Worm (Caenorhabditis elegans) whole organism, L1 larva: ENCODE data around the gene mdh-1.

ENCODE experiments used
- F16B12.6 ChIP-seq: fragments of 150-350 bp; optimal IDR thresholded peaks from 2 replicates; lab custom pipeline; 2014; ENCODE audit warnings: missing biosample characterization, missing genetic modification characterization
- aha-1 ChIP-seq: fragments of 150-350 bp; optimal IDR thresholded peaks from 2 replicates; lab custom pipeline; 2014; ENCODE audit warnings: missing biosample characterization, missing genetic modification characterization
- alr-1 ChIP-seq: fragments of 200-800 bp; sonication (Bioruptor generic); optimal IDR thresholded peaks from 2 replicates; lab custom pipeline; 2018; ENCODE audit warnings: borderline replicate concordance, mild to moderate bottlenecking, missing genetic modification characterization, missing compliant biosample characterization
- ama-1 ChIP-seq: fragments of 150-350 bp; optimal IDR thresholded peaks from 2 replicates; lab custom pipeline; 2014
- blmp-1 ChIP-seq: fragments of 150-350 bp; optimal IDR thresholded peaks from 2 replicates; lab custom pipeline; 2014; ENCODE audit warnings: missing biosample characterization, missing genetic modification characterization
- ceh-63 ChIP-seq: fragments of 200-800 bp; sonication (Bioruptor generic); optimal IDR thresholded peaks from 2 replicates; lab custom pipeline; 2018; ENCODE audit warnings: mild to moderate bottlenecking, missing genetic modification characterization, missing compliant biosample characterization
- dsc-1 ChIP-seq: sonication (generic microtip); optimal IDR thresholded peaks from 2 replicates; lab custom pipeline; 2016; ENCODE audit warnings: mild to moderate bottlenecking, missing genetic modification characterization, missing compliant biosample characterization
- efl-1 ChIP-seq, 4 experiments: fragments of 150-350 bp; optimal IDR thresholded peaks in 3 of 4; peaks in 1 of 4; 1 replicate in 1 of 4; 2 replicates in 3 of 4; lab custom pipeline; 2014; ENCODE audit warnings: missing biosample characterization in 2 of 4, missing genetic modification characterization in 2 of 4, missing genetic modification reagents in 2 of 4
- egl-27 ChIP-seq, 2 experiments: fragments of 150-350 bp in 1 of 2; sonication (generic microtip); optimal IDR thresholded peaks; 3 replicates each; lab custom pipeline; 2017 to 2018; ENCODE audit warnings: missing biosample characterization in 2 of 2, missing genetic modification characterization in 2 of 2, missing genetic modification reagents in 2 of 2
- ets-5 ChIP-seq: fragments of 200-800 bp; sonication (Bioruptor generic); IDR thresholded peaks from 2 replicates; pipeline ENCODE4 v1.3.6; 2022; ENCODE audit warnings: missing genetic modification characterization, missing compliant biosample characterization
- fos-1 ChIP-seq: fragments of 150-350 bp; optimal IDR thresholded peaks from 2 replicates; lab custom pipeline; 2014; ENCODE audit warnings: missing biosample characterization, missing genetic modification characterization
- hlh-4 ChIP-seq: sonication (generic microtip); optimal IDR thresholded peaks from 2 replicates; lab custom pipeline; 2016; ENCODE audit warnings: mild to moderate bottlenecking, missing genetic modification characterization, missing compliant biosample characterization
- hpl-2 ChIP-seq: fragments of 150-350 bp; optimal IDR thresholded peaks from 2 replicates; lab custom pipeline; 2014; ENCODE audit warnings: missing biosample characterization, missing genetic modification reagents, missing genetic modification characterization
- isw-1 ChIP-seq: fragments of 200-800 bp; sonication (Bioruptor generic); IDR thresholded peaks from 2 replicates; pipeline ENCODE4 v1.3.6; 2022; ENCODE audit warnings: missing genetic modification characterization, missing compliant biosample characterization
- lin-14 ChIP-seq: fragments of 200-800 bp; sonication (Bioruptor generic); optimal IDR thresholded peaks from 2 replicates; lab custom pipeline; 2018; ENCODE audit warnings: mild to moderate bottlenecking, missing genetic modification characterization, moderate library complexity, missing compliant biosample characterization
- lin-35 ChIP-seq, 2 experiments: fragments of 150-350 bp; optimal IDR thresholded peaks; 2 replicates each; lab custom pipeline; 2014; ENCODE audit warnings: missing biosample characterization in 2 of 2, missing genetic modification characterization in 2 of 2, missing genetic modification reagents in 2 of 2
- lir-3 ChIP-seq: sonication (generic microtip); optimal IDR thresholded peaks from 2 replicates; lab custom pipeline; 2016; ENCODE audit warnings: mild to moderate bottlenecking, missing genetic modification characterization, moderate library complexity, missing compliant biosample characterization; ENCODE audit not compliant: poor library complexity
- lsy-2 ChIP-seq, 2 experiments: fragments of 150-350 bp; optimal IDR thresholded peaks; 2 replicates each; lab custom pipeline; 2014; ENCODE audit warnings: missing biosample characterization in 2 of 2, missing genetic modification characterization in 2 of 2
- mab-9 ChIP-seq: fragments of 200-800 bp; sonication (Bioruptor generic); IDR thresholded peaks from 2 replicates; pipeline ENCODE4 v1.3.6; 2022; ENCODE audit warnings: missing genetic modification reagents, missing genetic modification characterization, missing compliant biosample characterization
- mdl-1 ChIP-seq, 2 experiments: fragments of 150-350 bp; optimal IDR thresholded peaks; 2 replicates each; lab custom pipeline; 2014 to 2017; ENCODE audit warnings: missing biosample characterization in 2 of 2, missing genetic modification characterization in 2 of 2, inconsistent platforms in 1 of 2
- mep-1 ChIP-seq: fragments of 150-350 bp; optimal IDR thresholded peaks from 2 replicates; lab custom pipeline; 2014; ENCODE audit warnings: missing biosample characterization, missing genetic modification characterization
- nhr-11 ChIP-seq: fragments of 150-350 bp; optimal IDR thresholded peaks from 2 replicates; lab custom pipeline; 2014; ENCODE audit warnings: missing biosample characterization, missing genetic modification characterization
- nhr-12 ChIP-seq: sonication (generic microtip); optimal IDR thresholded peaks from 2 replicates; lab custom pipeline; 2017; ENCODE audit warnings: missing biosample characterization, missing genetic modification characterization
- nhr-20 ChIP-seq: sonication (generic microtip); optimal IDR thresholded peaks from 2 replicates; lab custom pipeline; 2016; ENCODE audit warnings: mild to moderate bottlenecking, missing genetic modification characterization, missing compliant biosample characterization
- nhr-47 ChIP-seq: sonication (generic microtip); optimal IDR thresholded peaks from 2 replicates; lab custom pipeline; 2016; ENCODE audit warnings: mild to moderate bottlenecking, missing genetic modification characterization, moderate library complexity, missing compliant biosample characterization
- nhr-71 ChIP-seq: sonication (generic microtip); optimal IDR thresholded peaks from 2 replicates; lab custom pipeline; 2016; ENCODE audit warnings: mild to moderate bottlenecking, missing genetic modification characterization, moderate library complexity, missing compliant biosample characterization
- nhr-76 ChIP-seq: sonication (generic microtip); optimal IDR thresholded peaks from 2 replicates; lab custom pipeline; 2017; ENCODE audit warnings: missing biosample characterization, missing genetic modification characterization
- nhr-84 ChIP-seq: sonication (generic microtip); optimal IDR thresholded peaks from 2 replicates; lab custom pipeline; 2017; ENCODE audit warnings: missing biosample characterization, missing genetic modification characterization
- nhr-90 ChIP-seq: sonication (generic microtip); optimal IDR thresholded peaks from 2 replicates; lab custom pipeline; 2016; ENCODE audit warnings: mild to moderate bottlenecking, missing genetic modification characterization, missing compliant biosample characterization; ENCODE audit not compliant: poor library complexity
- pag-3 ChIP-seq: sonication (generic microtip); optimal IDR thresholded peaks from 2 replicates; lab custom pipeline; 2017; ENCODE audit warnings: missing genetic modification characterization, mild to moderate bottlenecking, missing compliant biosample characterization, antibody characterized with exemption, borderline replicate concordance; ENCODE audit not compliant: insufficient read depth
- pqm-1 ChIP-seq: sonication (generic microtip); optimal IDR thresholded peaks from 3 replicates; lab custom pipeline; 2017; ENCODE audit warnings: missing biosample characterization, missing genetic modification characterization
- snpc-4 ChIP-seq: fragments of 150-350 bp; optimal IDR thresholded peaks from 2 replicates; lab custom pipeline; 2014; ENCODE audit warnings: missing biosample characterization, missing genetic modification characterization
- snu-23 ChIP-seq: sonication (generic microtip); optimal IDR thresholded peaks from 2 replicates; lab custom pipeline; 2016; ENCODE audit warnings: missing genetic modification characterization, missing compliant biosample characterization
- sptf-1 ChIP-seq: fragments of 150-350 bp; optimal IDR thresholded peaks from 2 replicates; lab custom pipeline; 2014; ENCODE audit warnings: missing biosample characterization, missing genetic modification characterization
- swsn-7 ChIP-seq: sonication (generic microtip); optimal IDR thresholded peaks from 2 replicates; lab custom pipeline; 2016; ENCODE audit warnings: missing genetic modification characterization, missing compliant biosample characterization
- tbx-2 ChIP-seq: sonication (generic microtip); optimal IDR thresholded peaks from 2 replicates; lab custom pipeline; 2016; ENCODE audit warnings: missing genetic modification characterization, missing compliant biosample characterization
- unc-130 ChIP-seq: fragments of 150-350 bp; optimal IDR thresholded peaks from 2 replicates; lab custom pipeline; 2017; ENCODE audit warnings: missing biosample characterization, missing genetic modification characterization, inconsistent platforms
- unc-30 ChIP-seq: sonication (generic microtip); optimal IDR thresholded peaks from 2 replicates; lab custom pipeline; 2017; ENCODE audit warnings: missing biosample characterization, missing genetic modification characterization
- unc-86 ChIP-seq: sonication (generic microtip); optimal IDR thresholded peaks from 2 replicates; lab custom pipeline; 2016; ENCODE audit warnings: missing genetic modification characterization, missing compliant biosample characterization
- vab-15 ChIP-seq: sonication (generic microtip); optimal IDR thresholded peaks from 2 replicates; lab custom pipeline; 2017; ENCODE audit warnings: missing genotype, mild to moderate bottlenecking, missing genetic modification characterization, missing compliant biosample characterization
- xbp-1 ChIP-seq: sonication (generic microtip); optimal IDR thresholded peaks from 2 replicates; lab custom pipeline; 2016; ENCODE audit warnings: missing genetic modification characterization, missing compliant biosample characterization
- zag-1 ChIP-seq: fragments of 150-350 bp; optimal IDR thresholded peaks from 2 replicates; lab custom pipeline; 2014; ENCODE audit warnings: missing biosample characterization, missing genetic modification characterization
- zip-4 ChIP-seq: fragments of 200-800 bp; sonication (Bioruptor generic); optimal IDR thresholded peaks from 2 replicates; lab custom pipeline; 2018; ENCODE audit warnings: mild to moderate bottlenecking, missing genetic modification characterization, moderate library complexity, missing compliant biosample characterization
- ztf-11 ChIP-seq, 2 experiments: sonication (generic microtip); optimal IDR thresholded peaks; 2 replicates each; lab custom pipeline; 2016 to 2017; ENCODE audit warnings: missing genetic modification characterization in 2 of 2, missing biosample characterization in 1 of 2, missing compliant biosample characterization in 1 of 2

The mdh-1 gene

ce11 chrV:6549148-6549547, 32.8 kb upstream of the mdh-1 start, which contains the start of gene K04A8.20:
K04A8.20 (plus strand) TSS chrV:6549448.
- TF ChIP-seq hlh-4 (no peak), unc-130 (no peak), nhr-11 (tag; lab: Kevin White, UChicago) (no peak), efl-1 (optimal IDR thresholded peaks at IDR 0.05; lab: Kevin White, UChicago) (no peak), efl-1 (GFP tag; optimal IDR thresholded peaks at IDR 0.05 in 1 of 2; lab: Kevin White, UChicago) (peak in 1 of 2 experiments; percentile 83), vab-15 (tag; lab: Kevin White, UChicago) (no peak), dsc-1 (no peak)
- TF ChIP-seq, all 84 proteins: peak for 1

- TF ChIP-seq zip-4 (GFP tag; lab: Kevin White, UChicago) (no peak), efl-1 (optimal IDR thresholded peaks at IDR 0.05; lab: Kevin White, UChicago) (no peak), efl-1 (GFP tag; optimal IDR thresholded peaks at IDR 0.05 in 1 of 2; lab: Kevin White, UChicago) (peak in 1 of 2 experiments; percentile 21)
Measured at ce11 chrV:6548309-6548708, 32.0 kb upstream of the mdh-1 start.

ce11 chrV:6546450-6547171, 30.3 kb upstream of the mdh-1 start, which contains the start of gene dre-1:
dre-1 (minus strand) TSS chrV:6546500.
- TF ChIP-seq lin-35 (GFP tag; optimal IDR thresholded peaks at IDR 0.05; lab: Kevin White, UChicago), result peak in 1 of 2 experiments; percentile 12
- TF ChIP-seq efl-1 (optimal IDR thresholded peaks at IDR 0.05; lab: Kevin White, UChicago), result no peak
- peak in 1 of 2 experiments; percentile 35 for TF ChIP-seq efl-1 (GFP tag; optimal IDR thresholded peaks at IDR 0.05 in 1 of 2; lab: Kevin White, UChicago)
- no peak for TF ChIP-seq swsn-7 (tag; lab: Kevin White, UChicago)

ce11 chrV:6544999-6545398, 28.7 kb upstream of the mdh-1 start:
- no peak for TF ChIP-seq efl-1 (optimal IDR thresholded peaks at IDR 0.05; lab: Kevin White, UChicago)
- no peak for TF ChIP-seq efl-1 (GFP tag; optimal IDR thresholded peaks at IDR 0.05 in 1 of 2; lab: Kevin White, UChicago)
- TF ChIP-seq pqm-1 (tag; lab: Kevin White, UChicago), result no peak
- no peak for TF ChIP-seq isw-1 (GFP tag; lab: Robert Waterston, UW)
- TF ChIP-seq tbx-2 (tag; lab: Kevin White, UChicago), result no peak
- TF ChIP-seq ets-5 (GFP tag; lab: Robert Waterston, UW), result no peak
- TF ChIP-seq fos-1 (tag; lab: Kevin White, UChicago), result no peak
- TF ChIP-seq nhr-71 (tag; lab: Kevin White, UChicago), result peak; percentile 6
- no peak for TF ChIP-seq mab-9 (GFP tag; lab: Robert Waterston, UW)
- TF ChIP-seq zag-1 (tag; lab: Kevin White, UChicago), result no peak
- TF ChIP-seq nhr-20 (tag; lab: Kevin White, UChicago), result peak; percentile 41
- no peak for TF ChIP-seq dsc-1
- TF ChIP-seq hpl-2 (GFP tag; lab: Kevin White, UChicago), result no peak
- TF ChIP-seq nhr-47, result no peak
- no peak for TF ChIP-seq sptf-1 (tag; lab: Kevin White, UChicago)
- TF ChIP-seq lin-14, result peak; percentile 77
- TF ChIP-seq egl-27 (tag; optimal IDR thresholded peaks at IDR 0.05; lab: Kevin White, UChicago), result no peak
- peak; percentile 40 for TF ChIP-seq mep-1 (tag; lab: Kevin White, UChicago)
- TF ChIP-seq nhr-90 (tag; lab: Kevin White, UChicago), result peak; percentile 28
- no peak for TF ChIP-seq ztf-11 (tag; optimal IDR thresholded peaks at IDR 0.05; lab: Kevin White, UChicago)
- no peak for TF ChIP-seq unc-30
- no peak for TF ChIP-seq pag-3 (tag; lab: Kevin White, UChicago)
- no peak for TF ChIP-seq nhr-11 (tag; lab: Kevin White, UChicago)
- TF ChIP-seq mdl-1 (tag; optimal IDR thresholded peaks at IDR 0.05; lab: Kevin White, UChicago), result no peak
- no peak for TF ChIP-seq nhr-12 (tag; lab: Kevin White, UChicago)
- peak; percentile 37 for TF ChIP-seq blmp-1 (tag; lab: Kevin White, UChicago)
- TF ChIP-seq nhr-76 (tag; lab: Kevin White, UChicago), result no peak
- no peak for TF ChIP-seq F16B12.6 (tag; lab: Kevin White, UChicago)
- TF ChIP-seq nhr-84 (tag; lab: Kevin White, UChicago), result no peak
- no peak for TF ChIP-seq unc-86
- no peak for TF ChIP-seq lir-3 (tag; lab: Kevin White, UChicago)
- TF ChIP-seq snpc-4 (tag; lab: Kevin White, UChicago), result no peak
- no peak for TF ChIP-seq aha-1 (tag; lab: Kevin White, UChicago)
- TF ChIP-seq xbp-1 (tag; lab: Kevin White, UChicago), result no peak
- TF ChIP-seq alr-1 (tag; lab: Kevin White, UChicago), result no peak
- peak; percentile 42 for TF ChIP-seq snu-23 (GFP tag; lab: Kevin White, UChicago)
- no peak for TF ChIP-seq lsy-2 (tag; optimal IDR thresholded peaks at IDR 0.05; lab: Kevin White, UChicago)
- no peak for TF ChIP-seq ama-1
- TF ChIP-seq ceh-63, result no peak
